Fruit fly (Drosophila melanogaster): ENCODE data around the gene CG8036.

The CG8036 gene

DNA sequence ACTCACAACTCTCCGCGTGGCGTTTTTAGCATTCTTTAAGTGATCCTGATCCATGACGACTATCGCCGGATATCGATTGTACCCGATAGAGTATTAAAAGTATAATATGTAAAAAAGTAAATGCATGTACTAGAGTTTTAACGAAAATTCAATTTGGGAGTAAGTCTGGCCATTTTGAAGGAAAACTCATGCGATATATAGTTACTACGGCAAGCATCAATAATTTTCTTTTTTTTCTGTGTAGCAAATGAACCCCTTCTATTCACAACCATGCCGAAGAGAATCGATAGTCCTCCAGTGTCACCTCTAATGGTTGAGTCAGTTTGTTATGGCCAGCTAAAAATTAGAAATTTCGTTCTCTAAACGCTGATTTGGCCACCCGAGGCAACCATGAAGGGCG, 14.9 kb upstream of the CG8036 start, which contains the start of the genes Sys1 and Dhod (continued):
- no peak for TF ChIP-seq usp (GFP tag; optimal IDR thresholded peaks at IDR 0.05)
- TF ChIP-seq CG2116 (GFP tag; optimal IDR thresholded peaks at IDR 0.05) = peak; percentile 81
- TF ChIP-seq Sin3A (optimal IDR thresholded peaks at IDR 0.05) = peak; percentile 45
- TF ChIP-seq CG11504 (tag; optimal IDR thresholded peaks at IDR 0.05) = peak; percentile 58
- TF ChIP-seq CG9727 (GFP tag; optimal IDR thresholded peaks at IDR 0.05) = peak; percentile 64
- no peak for TF ChIP-seq sr (GFP tag; IDR thresholded peaks at IDR 0.05)
- no peak for TF ChIP-seq nau (GFP tag; optimal IDR thresholded peaks at IDR 0.05)
- peak; percentile 80 for TF ChIP-seq Bgb (GFP tag; IDR thresholded peaks at IDR 0.05; ENCODE audit: partially characterized antibody)
- TF ChIP-seq Ssrp (tag; optimal IDR thresholded peaks at IDR 0.05) = peak; percentile 8
- TF ChIP-seq CG15479 (GFP tag; optimal IDR thresholded peaks at IDR 0.05) = no peak
- peak; percentile 16 for TF ChIP-seq disco-r (GFP tag; optimal IDR thresholded peaks at IDR 0.05)
- TF ChIP-seq hth (optimal IDR thresholded peaks at IDR 0.05) = no peak
- TF ChIP-seq CG14965 (GFP tag; optimal IDR thresholded peaks at IDR 0.05; ENCODE audit: borderline replicate concordance) = no peak
- peak; percentile 47 for TF ChIP-seq CG10654 (GFP tag; optimal IDR thresholded peaks at IDR 0.05)
- peak; percentile 75 for TF ChIP-seq CG12391 (tag; optimal IDR thresholded peaks at IDR 0.05)
- TF ChIP-seq CG8089 (GFP tag; optimal IDR thresholded peaks at IDR 0.05) = no peak
- TF ChIP-seq Mrtf (GFP tag; IDR thresholded peaks at IDR 0.05) = no peak
- peak; percentile 77 for TF ChIP-seq jumu (GFP tag; optimal IDR thresholded peaks at IDR 0.05)
- TF ChIP-seq Oaz (GFP tag; IDR thresholded peaks at IDR 0.05) = no peak
- TF ChIP-seq CG31441 (GFP tag; IDR thresholded peaks at IDR 0.05) = peak; percentile 45; the same call in 1 of the 2 replicates
- TF ChIP-seq grn (GFP tag; optimal IDR thresholded peaks at IDR 0.05) = no peak
- TF ChIP-seq Chrac-16 (GFP tag; optimal IDR thresholded peaks at IDR 0.05) = peak; percentile 51
- peak; percentile 67 for TF ChIP-seq CG9609 (GFP tag; optimal IDR thresholded peaks at IDR 0.05)
- TF ChIP-seq Lhr (GFP tag; optimal IDR thresholded peaks at IDR 0.05) = no peak
- no peak for TF ChIP-seq gt (GFP tag; IDR thresholded peaks at IDR 0.05)
- no peak for TF ChIP-seq CG8359 (GFP tag; optimal IDR thresholded peaks at IDR 0.05; ENCODE audit: borderline replicate concordance)
- TF ChIP-seq NfI (GFP tag; optimal IDR thresholded peaks at IDR 0.05) = peak; percentile 55
- TF ChIP-seq klu (GFP tag; IDR thresholded peaks at IDR 0.05) = peak; percentile 40; the same call in 1 of the 2 replicates
- TF ChIP-seq Pdp1 (GFP tag; optimal IDR thresholded peaks at IDR 0.05) = peak; percentile 61 to 75
- no peak for TF ChIP-seq CG6765 (GFP tag; optimal IDR thresholded peaks at IDR 0.05)
- TF ChIP-seq Hr78 (GFP tag; optimal IDR thresholded peaks at IDR 0.05) = no peak
- TF ChIP-seq ssp (GFP tag; IDR thresholded peaks at IDR 0.05) = peak; percentile 58
- TF ChIP-seq CG15514 (GFP tag; optimal IDR thresholded peaks at IDR 0.05) = peak; percentile 75
- TF ChIP-seq dati (GFP tag; IDR thresholded peaks at IDR 0.05) = no peak
- peak; percentile 74 for TF ChIP-seq CG3995 (GFP tag; optimal IDR thresholded peaks at IDR 0.05)
- TF ChIP-seq CG13775 (GFP tag; optimal IDR thresholded peaks at IDR 0.05) = peak; percentile 76
- TF ChIP-seq CG14050 (GFP tag; IDR thresholded peaks at IDR 0.05) = no peak
- peak; percentile 68; the same call in 2 of the 3 replicates for TF ChIP-seq CG17361 (GFP tag; IDR thresholded peaks at IDR 0.05)
- TF ChIP-seq yki (optimal IDR thresholded peaks at IDR 0.05) = no peak
- no peak for TF ChIP-seq HLHmδ (GFP tag; optimal IDR thresholded peaks at IDR 0.05)
- 0 out of 2 replicates have a peak, but pooled peaks have one; percentile 12 for TF ChIP-seq Rx (GFP tag; IDR thresholded peaks at IDR 0.05)
- peak; percentile 64 for TF ChIP-seq CG9215 (GFP tag; IDR thresholded peaks at IDR 0.05)
- TF ChIP-seq hkb (optimal IDR thresholded peaks at IDR 0.05) = no peak
- peak; percentile 65; the same call in 1 of the 2 replicates for TF ChIP-seq hkb (GFP tag; IDR thresholded peaks at IDR 0.05)
- no peak for TF ChIP-seq bowl (GFP tag; IDR thresholded peaks at IDR 0.05)
- TF ChIP-seq az2 (GFP tag; optimal IDR thresholded peaks at IDR 0.05) = peak; percentile 53
- TF ChIP-seq CG7987 (GFP tag; optimal IDR thresholded peaks at IDR 0.05) = peak; percentile 14
- TF ChIP-seq Nf-YA (GFP tag; IDR thresholded peaks at IDR 0.05) = peak; percentile 24; the same call in 1 of the 2 replicates
- TF ChIP-seq CG11247 (GFP tag; IDR thresholded peaks at IDR 0.05) = peak; percentile 57; the same call in 1 of the 2 replicates
- TF ChIP-seq lola (GFP tag; optimal IDR thresholded peaks at IDR 0.05) = peak in 1 of 3 experiments; percentile 47
- TF ChIP-seq gro (GFP tag; optimal IDR thresholded peaks at IDR 0.05) = peak; percentile 37
- peak; percentile 65 for TF ChIP-seq CG1603 (tag; optimal IDR thresholded peaks at IDR 0.05)

All from whole organism, embryonic.